Worm (Caenorhabditis elegans): ENCODE data around the gene valv-1.

- TF ChIP-seq mxl-2 (GFP tag; conservative IDR thresholded peaks at IDR 0.05) (no peak), Y105C5A.15 (GFP tag; IDR thresholded peaks at IDR 0.05) (no peak), spr-1 (tag; optimal IDR thresholded peaks at IDR 0.05) (no peak), egl-27 (tag; optimal IDR thresholded peaks at IDR 0.05) (no peak), nhr-25 (tag; optimal IDR thresholded peaks at IDR 0.05; ENCODE audit: borderline replicate concordance, insufficient read depth) (no peak), hlh-11 (tag; optimal IDR thresholded peaks at IDR 0.05) (no peak)
Observed at ce11 chrIV:7406690-7407089, 38.4 kb downstream of the valv-1 start.

Measured in whole organism, L4 larva.